Fruit fly (Drosophila melanogaster) whole organism, embryonic: ENCODE data around the gene EloB.

Experiments
- Blimp-1 ChIP-seq: fragments of 200-800 bp; sonication (Bioruptor generic); optimal IDR thresholded peaks from 3 replicates; lab custom pipeline; 2018; ENCODE audit warnings: missing biosample characterization, missing genetic modification characterization, mild to moderate bottlenecking, moderate library complexity, missing genetic modification reagents
- CG11085 ChIP-seq: fragments of 200-800 bp; sonication (Bioruptor generic); IDR thresholded peaks from 2 replicates; pipeline ENCODE4 v1.3.6; 2022; ENCODE audit warnings: missing biosample characterization, missing genetic modification characterization
- CG12155 ChIP-seq: fragments of 200-800 bp; sonication (Bioruptor generic); optimal IDR thresholded peaks from 3 replicates; lab custom pipeline; 2016; ENCODE audit warnings: missing biosample characterization, missing genetic modification characterization
- CG12659 ChIP-seq: fragments of 200-800 bp; sonication (Bioruptor generic); optimal IDR thresholded peaks from 3 replicates; lab custom pipeline; 2017; ENCODE audit warnings: mild to moderate bottlenecking, missing biosample characterization, missing genetic modification reagents, missing genetic modification characterization
- CG12769 ChIP-seq: fragments of 200-800 bp; sonication (Bioruptor generic); optimal IDR thresholded peaks from 2 replicates; lab custom pipeline; 2019; ENCODE audit warnings: missing biosample characterization, mild to moderate bottlenecking, missing genetic modification characterization, moderate library complexity
- CG13424 ChIP-seq: fragments of 200-800 bp; sonication (Bioruptor generic); optimal IDR thresholded peaks from 2 replicates; lab custom pipeline; 2019; ENCODE audit warnings: missing biosample characterization, mild to moderate bottlenecking, missing genetic modification characterization, moderate library complexity
- CG15601 ChIP-seq: fragments of 200-800 bp; sonication (Bioruptor generic); optimal IDR thresholded peaks from 3 replicates; lab custom pipeline; 2019; ENCODE audit warnings: missing biosample characterization, mild to moderate bottlenecking, missing genetic modification characterization, moderate library complexity
- CG16815 ChIP-seq: fragments of 200-800 bp; sonication (Bioruptor generic); optimal IDR thresholded peaks from 3 replicates; lab custom pipeline; 2017; ENCODE audit warnings: missing biosample characterization, mild to moderate bottlenecking, missing genetic modification characterization
- CG17359 ChIP-seq: fragments of 200-800 bp; sonication (Bioruptor generic); optimal IDR thresholded peaks from 3 replicates; lab custom pipeline; 2018; ENCODE audit warnings: missing biosample characterization, mild to moderate bottlenecking, missing genetic modification characterization, moderate library complexity
- CG17361 ChIP-seq: fragments of 200-800 bp; sonication (Bioruptor generic); IDR thresholded peaks from 3 replicates; pipeline ENCODE4 v1.3.6; 2022; ENCODE audit warnings: missing biosample characterization, missing genetic modification characterization
- CG2875 ChIP-seq: fragments of 200-800 bp; sonication (Bioruptor generic); optimal IDR thresholded peaks from 2 replicates; lab custom pipeline; 2017; ENCODE audit warnings: missing biosample characterization, mild to moderate bottlenecking, missing genetic modification characterization, missing genetic modification reagents
- CG2889 ChIP-seq: fragments of 200-800 bp; sonication (Bioruptor generic); IDR thresholded peaks from 3 replicates; pipeline ENCODE4 v1.3.6; 2022; ENCODE audit warnings: missing biosample characterization, missing genetic modification characterization
- CG30403 ChIP-seq: fragments of 200-800 bp; sonication (Bioruptor generic); optimal IDR thresholded peaks from 3 replicates; lab custom pipeline; 2016; ENCODE audit warnings: missing biosample characterization, missing genetic modification characterization
- CG31388 ChIP-seq: fragments of 200-800 bp; sonication (Bioruptor generic); optimal IDR thresholded peaks from 2 replicates; lab custom pipeline; 2016; ENCODE audit warnings: missing biosample characterization, missing genetic modification characterization
- CG34224 ChIP-seq: fragments of 200-800 bp; sonication (Bioruptor generic); IDR thresholded peaks from 3 replicates; pipeline ENCODE4 v1.3.6; 2022; ENCODE audit warnings: missing biosample characterization, missing genetic modification characterization; ENCODE audit not compliant: partially characterized antibody
- CG34376 ChIP-seq: fragments of 200-800 bp; sonication (Bioruptor generic); optimal IDR thresholded peaks from 2 replicates; lab custom pipeline; 2018; ENCODE audit warnings: missing biosample characterization, mild to moderate bottlenecking, missing genetic modification characterization
- CG4730 ChIP-seq: fragments of 200-800 bp; sonication (Bioruptor generic); IDR thresholded peaks from 2 replicates; pipeline ENCODE4 v1.3.6; 2022; ENCODE audit warnings: missing biosample characterization, missing genetic modification characterization
- CG5180 ChIP-seq: fragments of 200-800 bp; sonication (Bioruptor generic); optimal IDR thresholded peaks from 3 replicates; lab custom pipeline; 2017; ENCODE audit warnings: missing biosample characterization, missing genetic modification characterization, mild to moderate bottlenecking, moderate library complexity, missing genetic modification reagents
- CG6854 ChIP-seq: fragments of 200-800 bp; sonication (Bioruptor generic); optimal IDR thresholded peaks from 3 replicates; lab custom pipeline; 2017; ENCODE audit warnings: missing biosample characterization, mild to moderate bottlenecking, missing genetic modification characterization
- CG7839 ChIP-seq: fragments of 200-800 bp; sonication (Bioruptor generic); optimal IDR thresholded peaks from 3 replicates; lab custom pipeline; 2018; ENCODE audit warnings: missing biosample characterization, mild to moderate bottlenecking, missing genetic modification characterization, moderate library complexity
- CG7928 ChIP-seq: fragments of 200-800 bp; sonication (Bioruptor generic); optimal IDR thresholded peaks from 2 replicates; lab custom pipeline; 2017; ENCODE audit warnings: missing biosample characterization, mild to moderate bottlenecking, missing genetic modification characterization
- CG9797 ChIP-seq: fragments of 200-800 bp; sonication (Bioruptor generic); optimal IDR thresholded peaks from 3 replicates; lab custom pipeline; 2018; ENCODE audit warnings: missing biosample characterization, mild to moderate bottlenecking, missing genetic modification characterization
- Chrac-16 ChIP-seq: fragments of 200-800 bp; sonication (Bioruptor generic); optimal IDR thresholded peaks from 3 replicates; lab custom pipeline; 2016; ENCODE audit warnings: missing biosample characterization, missing genetic modification characterization
- D19A ChIP-seq: fragments of 200-800 bp; optimal IDR thresholded peaks from 3 replicates; lab custom pipeline; 2019; ENCODE audit warnings: missing biosample characterization, mild to moderate bottlenecking, missing genetic modification characterization, moderate library complexity
- Dp ChIP-seq: fragments of 200-800 bp; sonication (Bioruptor generic); optimal IDR thresholded peaks from 2 replicates; lab custom pipeline; 2018; ENCODE audit warnings: missing biosample characterization, mild to moderate bottlenecking, missing genetic modification characterization, moderate library complexity
- HLH3B ChIP-seq: fragments of 200-800 bp; sonication (Bioruptor generic); IDR thresholded peaks from 2 replicates; pipeline ENCODE4 v1.3.6; 2022; ENCODE audit warnings: missing biosample characterization, missing genetic modification characterization
- Hmr ChIP-seq: fragments of 200-800 bp; sonication (Bioruptor generic); optimal IDR thresholded peaks from 3 replicates; lab custom pipeline; 2017; ENCODE audit warnings: mild to moderate bottlenecking, missing biosample characterization, missing genetic modification reagents, missing genetic modification characterization
- Hr51 ChIP-seq, 2 experiments: fragments of 200-800 bp; sonication (Bioruptor generic); optimal IDR thresholded peaks; 2 replicates in 1 of 2; 3 replicates in 1 of 2; lab custom pipeline; 2016 to 2018; ENCODE audit warnings: missing biosample characterization in 2 of 2, missing genetic modification characterization in 2 of 2, mild to moderate bottlenecking in 1 of 2, moderate library complexity in 1 of 2
- NFAT ChIP-seq: fragments of 200-800 bp; sonication (Bioruptor generic); IDR thresholded peaks from 2 replicates; pipeline ENCODE4 v1.3.6; 2022; ENCODE audit warnings: missing biosample characterization, missing genetic modification characterization
- NfI ChIP-seq: fragments of 200-800 bp; sonication (Bioruptor generic); optimal IDR thresholded peaks from 3 replicates; lab custom pipeline; 2018; ENCODE audit warnings: missing biosample characterization, mild to moderate bottlenecking, missing genetic modification characterization, moderate library complexity
- Oli ChIP-seq: fragments of 200-800 bp; sonication (Bioruptor generic); optimal IDR thresholded peaks from 2 replicates; lab custom pipeline; 2018; ENCODE audit warnings: missing biosample characterization, mild to moderate bottlenecking, missing genetic modification characterization, moderate library complexity
- Rfx ChIP-seq: fragments of 200-800 bp; sonication (Bioruptor generic); IDR thresholded peaks from 2 replicates; pipeline ENCODE4 v1.3.6; 2022; ENCODE audit warnings: missing biosample characterization, missing genetic modification characterization
- Xrp1 ChIP-seq: fragments of 200-800 bp; sonication (Bioruptor generic); IDR thresholded peaks from 2 replicates; pipeline ENCODE4 v1.3.6; 2022; ENCODE audit warnings: missing biosample characterization, missing genetic modification characterization
- YL-1 ChIP-seq: fragments of 200-800 bp; sonication (Bioruptor generic); optimal IDR thresholded peaks from 3 replicates; lab custom pipeline; 2017; ENCODE audit warnings: missing biosample characterization, mild to moderate bottlenecking, missing genetic modification characterization
- ap ChIP-seq: fragments of 200-800 bp; sonication (Bioruptor generic); IDR thresholded peaks from 2 replicates; pipeline ENCODE4 v1.3.6; 2022; ENCODE audit warnings: missing biosample characterization, missing genetic modification characterization
- croc ChIP-seq: fragments of 200-800 bp; sonication (Bioruptor generic); conservative IDR thresholded peaks from 3 replicates; pipeline ENCODE4 v1.3.6; 2022; ENCODE audit warnings: missing biosample characterization, missing genetic modification characterization
- cwo ChIP-seq: fragments of 200-800 bp; sonication (Bioruptor generic); optimal IDR thresholded peaks from 3 replicates; lab custom pipeline; 2017; ENCODE audit warnings: missing biosample characterization, missing genetic modification characterization, mild to moderate bottlenecking, moderate library complexity, missing genetic modification reagents
- kay ChIP-seq: fragments of 200-800 bp; sonication (Bioruptor generic); optimal IDR thresholded peaks from 2 replicates; lab custom pipeline; 2016; ENCODE audit warnings: missing biosample characterization, missing genetic modification characterization
- lab ChIP-seq: fragments of 200-800 bp; sonication (Bioruptor generic); optimal IDR thresholded peaks from 3 replicates; lab custom pipeline; 2017; ENCODE audit warnings: missing biosample characterization, missing genetic modification characterization, mild to moderate bottlenecking, moderate library complexity, missing genetic modification reagents
- pan ChIP-seq, 4 experiments: fragments of >200 bp in 3 of 4; fragments of 200-800 bp in 1 of 4; sonication (Bioruptor generic) in 1 of 4; optimal IDR thresholded peaks in 3 of 4; IDR thresholded peaks in 1 of 4; 2 replicates each; pipeline versions ENCODE4 v1.3.6 to Lab custom; 2017 to 2022; ENCODE audit warnings: missing biosample characterization in 2 of 4, missing genetic modification characterization in 2 of 4, mixed read lengths in 1 of 4
- pita ChIP-seq: fragments of 200-800 bp; sonication (Bioruptor generic); optimal IDR thresholded peaks from 2 replicates; lab custom pipeline; 2017; ENCODE audit warnings: missing biosample characterization, mild to moderate bottlenecking, missing genetic modification characterization
- psq ChIP-seq: fragments of 200-800 bp; sonication (Bioruptor generic); optimal IDR thresholded peaks from 2 replicates; lab custom pipeline; 2017; ENCODE audit warnings: missing biosample characterization, missing genetic modification characterization
- sug ChIP-seq: fragments of 200-800 bp; optimal IDR thresholded peaks from 2 replicates; lab custom pipeline; 2019; ENCODE audit warnings: missing biosample characterization, mild to moderate bottlenecking, missing genetic modification characterization, moderate library complexity
- tap ChIP-seq: fragments of 200-800 bp; optimal IDR thresholded peaks from 3 replicates; lab custom pipeline; 2019; ENCODE audit warnings: missing biosample characterization, mild to moderate bottlenecking, missing genetic modification characterization, moderate library complexity
- tup ChIP-seq: fragments of 200-800 bp; sonication (Bioruptor generic); optimal IDR thresholded peaks from 2 replicates; lab custom pipeline; 2016; ENCODE audit warnings: missing biosample characterization, mild to moderate bottlenecking, missing genetic modification characterization, moderate library complexity
- unc-4 ChIP-seq: fragments of 200-800 bp; sonication (Bioruptor generic); IDR thresholded peaks from 2 replicates; pipeline ENCODE4 v1.3.6; 2022; ENCODE audit warnings: missing biosample characterization, missing genetic modification characterization; ENCODE audit not compliant: partially characterized antibody
- vvl ChIP-seq: fragments of 200-800 bp; sonication (Bioruptor generic); IDR thresholded peaks from 2 replicates; pipeline ENCODE4 v1.3.6; 2022; ENCODE audit warnings: missing biosample characterization, missing genetic modification characterization

EloB gene

dm6 chr3R:20560019-20560667 is 19.5 kb downstream of the EloB start, which contains the start of gene CG15922 (continued):
- TF ChIP-seq CG34224 (GFP tag; lab: Robert Waterston, UW) (peak; percentile 31; the same call in 1 of the 3 replicates), CG7928 (GFP tag; lab: Kevin White, UChicago) (no peak), NfI (peak; percentile 12), CG12155 (peak; percentile 1), Blimp-1 (GFP tag; lab: Kevin White, UChicago) (peak; percentile 10), HLH3B (peak; percentile 41; the same call in 1 of the 2 replicates), CG7839 (tag; lab: Kevin White, UChicago) (peak; percentile 17), Rfx (peak; percentile 34; the same call in 1 of the 2 replicates), Dp (GFP tag; lab: Kevin White, UChicago) (peak; percentile 83), CG15601 (tag; lab: Kevin White, UChicago) (peak; percentile 17), CG34376 (GFP tag; lab: Kevin White, UChicago) (peak; percentile 57), CG9797 (GFP tag; lab: Kevin White, UChicago) (peak; percentile 65), Hr51 (GFP tag; optimal IDR thresholded peaks at IDR 0.05; lab: Kevin White, UChicago) (peak in 1 of 2 experiments; percentile 16), CG31388 (GFP tag; lab: Kevin White, UChicago) (no peak), pan (optimal IDR thresholded peaks at IDR 0.05; lab: Kevin White, UChicago) (no peak), pan (GFP tag; optimal IDR thresholded peaks at IDR 0.05 in 1 of 2, IDR thresholded peaks at IDR 0.05 in 1 of 2) (peak in 1 of 2 experiments; percentile 34), kay (GFP tag; lab: Kevin White, UChicago) (no peak), CG4730 (GFP tag; lab: Robert Waterston, UW) (no peak), psq (GFP tag; lab: Kevin White, UChicago) (no peak), cwo (GFP tag; lab: Kevin White, UChicago) (peak; percentile 39), YL-1 (peak; percentile 8), CG2875 (no peak), Oli (tag; lab: Kevin White, UChicago) (peak; percentile 38), CG13424 (tag; lab: Kevin White, UChicago) (peak; percentile 33), unc-4 (GFP tag; lab: Robert Waterston, UW) (0 out of 2 replicates have a peak, but pooled peaks have one; percentile 13), CG2889 (GFP tag; lab: Robert Waterston, UW) (peak; percentile 11; the same call in 1 of the 3 replicates), CG17361 (GFP tag; lab: Robert Waterston, UW) (peak; percentile 55; the same call in 2 of the 3 replicates), CG5180 (peak; percentile 31), D19A (tag; lab: Kevin White, UChicago) (peak; percentile 82), sug (tag; lab: Kevin White, UChicago) (peak; percentile 49), ap (GFP tag; lab: Robert Waterston, UW) (0 out of 2 replicates have a peak, but pooled peaks have one; percentile 31), CG16815 (GFP tag; lab: Kevin White, UChicago) (peak; percentile 0), lab (GFP tag; lab: Kevin White, UChicago) (peak; percentile 5), CG12659 (GFP tag; lab: Kevin White, UChicago) (peak; percentile 13), tap (tag; lab: Kevin White, UChicago) (no peak), pita (GFP tag; lab: Kevin White, UChicago) (no peak), CG30403 (GFP tag; lab: Kevin White, UChicago) (peak; percentile 10), Xrp1 (GFP tag; lab: Robert Waterston, UW) (0 out of 2 replicates have a peak, but pooled peaks have one; percentile 8), vvl (peak; percentile 27; the same call in 1 of the 2 replicates), Hmr (GFP tag; lab: Kevin White, UChicago) (peak; percentile 13), CG11085 (GFP tag; lab: Robert Waterston, UW) (no peak), CG12769 (tag; lab: Kevin White, UChicago) (peak; percentile 12), croc (no peak), tup (no peak), CG6854 (GFP tag; lab: Kevin White, UChicago) (no peak), NFAT (GFP tag; lab: Robert Waterston, UW) (no peak), CG17359 (peak; percentile 13), Chrac-16 (GFP tag; lab: Kevin White, UChicago) (no peak)
